Worm (Caenorhabditis elegans) whole organism, L4/young adult: ENCODE measurements around the gene F20D6.12.

Experiments used
- W03F9.2 ChIP-seq: fragments of 150-350 bp; optimal IDR thresholded peaks from 2 replicates; lab custom pipeline; 2014; ENCODE audit warnings: missing biosample characterization, missing genetic modification characterization
- dao-5 ChIP-seq: sonication (generic microtip); optimal IDR thresholded peaks from 2 replicates; lab custom pipeline; 2016; ENCODE audit warnings: missing genotype, missing genetic modification characterization, moderate library complexity, missing compliant biosample characterization
- him-1 ChIP-seq: sonication (generic microtip); optimal IDR thresholded peaks from 2 replicates; lab custom pipeline; 2016; ENCODE audit warnings: missing genotype, missing genetic modification reagents, missing genetic modification characterization, missing compliant biosample characterization

DNA sequence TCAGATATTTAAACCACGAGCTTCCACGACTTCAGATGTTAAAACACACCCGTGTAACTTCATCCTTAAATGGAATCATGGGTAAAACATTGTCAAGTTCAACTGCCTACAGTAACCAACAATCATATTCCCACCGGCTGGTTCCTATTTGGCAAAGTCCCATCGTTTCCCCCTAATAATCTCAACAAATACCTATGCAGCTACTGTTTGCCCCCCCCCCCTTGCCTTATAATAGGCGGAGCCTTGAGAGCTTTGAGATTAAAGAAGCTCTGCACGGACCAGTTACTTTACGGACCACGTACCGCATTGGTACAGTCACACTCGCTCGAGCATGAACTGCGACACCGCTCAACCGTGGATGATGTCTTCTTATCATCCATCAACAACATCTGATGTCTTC, 34.7 kb upstream of the F20D6.12 start, which contains the start of gene pax-1:
- TF ChIP-seq him-1 (tag; lab: Kevin White, UChicago) (no peak), W03F9.2 (no peak), dao-5 (no peak)
